Fruit fly (Drosophila melanogaster) whole organism, prepupa: ENCODE measurements around the gene CG12998.
A peak's percentile ranks its signal among the peaks of the same experiment; 100 is the strongest.

Experiments
- CG10631 ChIP-seq: fragments of 200-800 bp; sonication (Bioruptor generic); optimal IDR thresholded peaks from 2 replicates; lab custom pipeline; 2016; ENCODE audit warnings: missing biosample characterization, missing genetic modification characterization
- CG9139 ChIP-seq: fragments of 200-800 bp; sonication (Bioruptor generic); optimal IDR thresholded peaks from 3 replicates; lab custom pipeline; 2017; ENCODE audit warnings: missing biosample characterization, mild to moderate bottlenecking, missing genetic modification characterization
- Hr39 ChIP-seq: fragments of 200-800 bp; sonication (Bioruptor generic); optimal IDR thresholded peaks from 2 replicates; lab custom pipeline; 2016; ENCODE audit warnings: missing biosample characterization, missing genetic modification characterization
- fd85E ChIP-seq: fragments of 200-800 bp; sonication (Bioruptor generic); optimal IDR thresholded peaks from 3 replicates; lab custom pipeline; 2016; ENCODE audit warnings: missing biosample characterization, missing genetic modification characterization
- net ChIP-seq: fragments of 200-800 bp; sonication (Bioruptor generic); optimal IDR thresholded peaks from 3 replicates; lab custom pipeline; 2016; ENCODE audit warnings: missing biosample characterization, missing genetic modification characterization
- vri ChIP-seq: fragments of 200-800 bp; sonication (Bioruptor generic); optimal IDR thresholded peaks from 3 replicates; lab custom pipeline; 2016; ENCODE audit warnings: missing biosample characterization, mild to moderate bottlenecking, missing genetic modification characterization

dm6 chrX:17181264-17182198, 36.9 kb upstream of the CG12998 start:
- TF ChIP-seq CG9139 (GFP tag; lab: Kevin White, UChicago) (no peak), vri (peak; percentile 37), net (GFP tag; lab: Kevin White, UChicago) (peak; percentile 12), fd85E (GFP tag; lab: Kevin White, UChicago) (no peak), CG10631 (GFP tag; lab: Kevin White, UChicago) (peak; percentile 11), Hr39 (GFP tag; lab: Kevin White, UChicago) (no peak)
